Fruit fly (Drosophila melanogaster): ENCODE data around the gene CG3335.

Gene CG3335

dm6 chr3L:9615443-9616141, 8.4 kb upstream of the CG3335 start:
- TF ChIP-seq fkh (GFP tag; optimal IDR thresholded peaks at IDR 0.05) (peak; percentile 22), Hr4 (GFP tag; optimal IDR thresholded peaks at IDR 0.05) (no peak), Sox15 (GFP tag; optimal IDR thresholded peaks at IDR 0.05) (no peak), CG9139 (GFP tag; optimal IDR thresholded peaks at IDR 0.05) (no peak), Gug (GFP tag; IDR thresholded peaks at IDR 0.05) (no peak), CG11902 (GFP tag; optimal IDR thresholded peaks at IDR 0.05) (no peak), Sox14 (GFP tag; optimal IDR thresholded peaks at IDR 0.05) (no peak), cyc (GFP tag; optimal IDR thresholded peaks at IDR 0.05) (no peak), svp (GFP tag) (peak; percentile 64), CG6854 (GFP tag; optimal IDR thresholded peaks at IDR 0.05) (no peak), Lpt (GFP tag; optimal IDR thresholded peaks at IDR 0.05) (no peak), CG7368 (GFP tag; optimal IDR thresholded peaks at IDR 0.05) (no peak), Ets21C (GFP tag; optimal IDR thresholded peaks at IDR 0.05) (no peak), CG6276 (GFP tag; optimal IDR thresholded peaks at IDR 0.05) (no peak), CG6808 (GFP tag; optimal IDR thresholded peaks at IDR 0.05) (no peak), pdm3 (GFP tag; optimal IDR thresholded peaks at IDR 0.05) (no peak), vri (GFP tag; optimal IDR thresholded peaks at IDR 0.05) (peak; percentile 73), fd59A (GFP tag; optimal IDR thresholded peaks at IDR 0.05) (no peak), fd85E (GFP tag; optimal IDR thresholded peaks at IDR 0.05) (no peak), CG8319 (GFP tag; optimal IDR thresholded peaks at IDR 0.05) (no peak)

DNA sequence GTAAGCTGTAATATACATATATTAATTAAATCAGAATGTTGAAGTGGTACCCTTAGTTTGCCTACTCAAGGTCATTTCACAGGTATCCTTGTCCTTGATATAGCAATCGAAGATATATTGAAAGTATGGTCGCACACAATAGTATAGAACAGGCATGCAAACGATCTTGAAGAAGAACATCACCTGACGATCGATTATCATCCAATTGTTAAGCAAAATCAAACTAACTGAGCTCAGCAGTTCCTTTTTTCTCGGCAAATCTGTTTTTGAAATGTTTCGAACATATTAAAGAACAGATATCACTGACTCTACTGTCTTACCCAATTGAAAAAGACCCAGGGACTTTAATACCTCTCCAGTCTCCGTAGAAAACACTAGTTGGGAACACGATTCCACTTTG, 4.3 kb downstream of the CG3335 start, which contains the start of gene Cyp40:
TSS of gene Cyp40 (plus strand) at position 301 of the 400 bp plus-strand sequence.
- TF ChIP-seq CG31627 (GFP tag; optimal IDR thresholded peaks at IDR 0.05) (no peak), Hr4 (GFP tag; optimal IDR thresholded peaks at IDR 0.05) (no peak), fkh (GFP tag; optimal IDR thresholded peaks at IDR 0.05) (no peak), CG8119 (GFP tag; IDR thresholded peaks at IDR 0.05) (no peak), Eip78C (GFP tag) (no peak), Met (GFP tag; optimal IDR thresholded peaks at IDR 0.05) (no peak), esn (GFP tag; optimal IDR thresholded peaks at IDR 0.05) (no peak), CG3032 (tag; optimal IDR thresholded peaks at IDR 0.05) (no peak), svp (GFP tag) (no peak), net (GFP tag; optimal IDR thresholded peaks at IDR 0.05) (no peak), Eip75B (GFP tag; optimal IDR thresholded peaks at IDR 0.05) (no peak), CG11294 (GFP tag; IDR thresholded peaks at IDR 0.05) (no peak), Hr39 (GFP tag; optimal IDR thresholded peaks at IDR 0.05) (no peak), CG6854 (GFP tag; optimal IDR thresholded peaks at IDR 0.05) (no peak), CG32006 (GFP tag; optimal IDR thresholded peaks at IDR 0.05) (no peak)

- TF ChIP-seq CG6276 (GFP tag; optimal IDR thresholded peaks at IDR 0.05) = no peak
- TF ChIP-seq cyc (GFP tag; optimal IDR thresholded peaks at IDR 0.05) = no peak
- no peak for TF ChIP-seq CG4318 (GFP tag; optimal IDR thresholded peaks at IDR 0.05)
- TF ChIP-seq CG6808 (GFP tag; optimal IDR thresholded peaks at IDR 0.05) = no peak
- no peak for TF ChIP-seq CG10631 (GFP tag; optimal IDR thresholded peaks at IDR 0.05)
- no peak for TF ChIP-seq CG3919 (GFP tag; optimal IDR thresholded peaks at IDR 0.05)
- TF ChIP-seq vri (GFP tag; optimal IDR thresholded peaks at IDR 0.05) = no peak
- TF ChIP-seq CG34406 (GFP tag; optimal IDR thresholded peaks at IDR 0.05) = no peak
- no peak for TF ChIP-seq svp (GFP tag)
- no peak for TF ChIP-seq Sox102F (GFP tag; optimal IDR thresholded peaks at IDR 0.05)
- no peak for TF ChIP-seq CG31627 (GFP tag; optimal IDR thresholded peaks at IDR 0.05)
- no peak for TF ChIP-seq CG7368 (GFP tag; optimal IDR thresholded peaks at IDR 0.05)
Observed at dm6 chr3L:9629093-9629492, 5.1 kb downstream of the CG3335 start, which contains the start of gene Or67b. Or67b (minus strand) TSS chr3L:9629193.

DNA sequence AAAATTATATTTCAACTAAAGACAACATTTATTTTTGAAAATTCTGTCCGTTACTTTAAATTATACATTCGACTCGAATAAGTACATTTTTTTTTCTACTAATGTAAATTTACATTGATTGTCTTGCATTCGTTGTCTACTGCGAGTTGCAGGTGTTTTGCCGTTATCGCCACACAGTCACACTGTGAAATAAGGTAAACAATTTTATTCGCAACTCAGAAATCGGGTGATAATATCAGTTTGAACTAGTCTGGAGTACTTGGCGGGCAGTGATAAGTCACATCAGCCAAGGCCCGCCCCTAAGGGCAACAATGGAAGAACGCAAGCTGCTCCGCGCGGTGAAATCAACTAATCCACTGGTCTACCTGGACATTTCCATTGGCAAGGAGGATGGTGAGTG, 5.9 kb downstream of the CG3335 start:
- TF ChIP-seq fkh (GFP tag; optimal IDR thresholded peaks at IDR 0.05) (peak; percentile 94), CG11762 (GFP tag; optimal IDR thresholded peaks at IDR 0.05; ENCODE audit: insufficient read depth) (no peak)

Measured in whole organism, prepupa.